Worm (Caenorhabditis elegans): Measurements from ENCODE around the gene F48E3.2.

F48E3.2 gene

ce11 chrX:7525271-7525670 is 32.4 kb upstream of the F48E3.2 start, which contains the start of gene F46C8.3:
F46C8.3 (plus strand) TSS chrX:7525571.
- TF ChIP-seq ets-7 (tag; optimal IDR thresholded peaks at IDR 0.05), result no peak
- TF ChIP-seq B0310.2 (tag; optimal IDR thresholded peaks at IDR 0.05), result no peak
- no peak for TF ChIP-seq F13C5.2 (tag; optimal IDR thresholded peaks at IDR 0.05)
- TF ChIP-seq tbx-11 (GFP tag; IDR thresholded peaks at IDR 0.05), result no peak
- TF ChIP-seq hnd-1 (tag; optimal IDR thresholded peaks at IDR 0.05), result no peak
- no peak for TF ChIP-seq hmbx-1 (tag; optimal IDR thresholded peaks at IDR 0.05)
- TF ChIP-seq sea-1 (GFP tag; conservative IDR thresholded peaks at IDR 0.05), result no peak
- TF ChIP-seq ceh-13 (GFP tag; optimal IDR thresholded peaks at IDR 0.05), result no peak
- TF ChIP-seq tbx-37 (GFP tag; conservative IDR thresholded peaks at IDR 0.05), result no peak
- no peak for TF ChIP-seq aly-1 (tag; optimal IDR thresholded peaks at IDR 0.05)
- TF ChIP-seq tra-4 (tag; optimal IDR thresholded peaks at IDR 0.05), result no peak
- TF ChIP-seq flt-1 (GFP tag; IDR thresholded peaks at IDR 0.05), result no peak
- no peak for TF ChIP-seq ceh-36 (tag; optimal IDR thresholded peaks at IDR 0.05)

- TF ChIP-seq ceh-36 (tag; optimal IDR thresholded peaks at IDR 0.05), result no peak
- no peak for TF ChIP-seq pes-1 (GFP tag; IDR thresholded peaks at IDR 0.05)
- no peak for TF ChIP-seq tra-4 (tag; optimal IDR thresholded peaks at IDR 0.05)
- TF ChIP-seq F13C5.2 (tag; optimal IDR thresholded peaks at IDR 0.05), result no peak
- no peak for TF ChIP-seq B0310.2 (tag; optimal IDR thresholded peaks at IDR 0.05)
- no peak for TF ChIP-seq tbx-37 (GFP tag; conservative IDR thresholded peaks at IDR 0.05)
- TF ChIP-seq tbx-11 (GFP tag; IDR thresholded peaks at IDR 0.05), result no peak
- no peak for TF ChIP-seq aly-1 (tag; optimal IDR thresholded peaks at IDR 0.05)
- TF ChIP-seq ets-7 (tag; optimal IDR thresholded peaks at IDR 0.05), result no peak
- no peak for TF ChIP-seq sea-1 (GFP tag; conservative IDR thresholded peaks at IDR 0.05)
- no peak for TF ChIP-seq hnd-1 (tag; optimal IDR thresholded peaks at IDR 0.05)
- no peak for TF ChIP-seq hmbx-1 (tag; optimal IDR thresholded peaks at IDR 0.05)
- TF ChIP-seq flt-1 (GFP tag; IDR thresholded peaks at IDR 0.05), result no peak
- no peak for TF ChIP-seq hmg-4 (GFP tag; optimal IDR thresholded peaks at IDR 0.05)
- TF ChIP-seq ama-1 (optimal IDR thresholded peaks at IDR 0.05), result no peak
Observed at ce11 chrX:7523799-7524198, 30.9 kb upstream of the F48E3.2 start.

- TF ChIP-seq hnd-1 (tag; optimal IDR thresholded peaks at IDR 0.05) (no peak), scrt-1 (GFP tag; IDR thresholded peaks at IDR 0.05) (0 out of 2 replicates have a peak, but pooled peaks have one; percentile 40)
Observed at ce11 chrX:7522595-7522994, 29.7 kb upstream of the F48E3.2 start.

ce11 chrX:7519569-7519968 is 26.6 kb upstream of the F48E3.2 start, which contains the start of gene chts-1:
chts-1 (minus strand) TSS chrX:7519669.
- TF ChIP-seq B0310.2 (tag; optimal IDR thresholded peaks at IDR 0.05) (no peak), aly-1 (tag; optimal IDR thresholded peaks at IDR 0.05) (no peak), tra-4 (tag; optimal IDR thresholded peaks at IDR 0.05) (no peak), scrt-1 (GFP tag; IDR thresholded peaks at IDR 0.05) (no peak), tbx-37 (GFP tag; conservative IDR thresholded peaks at IDR 0.05) (no peak), ama-1 (optimal IDR thresholded peaks at IDR 0.05) (no peak), ceh-13 (GFP tag; optimal IDR thresholded peaks at IDR 0.05) (no peak), ets-7 (tag; optimal IDR thresholded peaks at IDR 0.05) (no peak), hmg-4 (GFP tag; optimal IDR thresholded peaks at IDR 0.05) (no peak), hnd-1 (tag; optimal IDR thresholded peaks at IDR 0.05) (no peak), sea-1 (GFP tag; conservative IDR thresholded peaks at IDR 0.05) (no peak), pes-1 (GFP tag; IDR thresholded peaks at IDR 0.05) (no peak), hmbx-1 (tag; optimal IDR thresholded peaks at IDR 0.05) (no peak), tbx-11 (GFP tag; IDR thresholded peaks at IDR 0.05) (no peak), ceh-36 (tag; optimal IDR thresholded peaks at IDR 0.05) (no peak), F13C5.2 (tag; optimal IDR thresholded peaks at IDR 0.05) (no peak), flt-1 (GFP tag; IDR thresholded peaks at IDR 0.05) (no peak)

ce11 chrX:7512714-7513113 is 19.8 kb upstream of the F48E3.2 start:
- TF ChIP-seq hnd-1 (tag; optimal IDR thresholded peaks at IDR 0.05), result no peak
- no peak for TF ChIP-seq flt-1 (GFP tag; IDR thresholded peaks at IDR 0.05)
- TF ChIP-seq sea-1 (GFP tag; conservative IDR thresholded peaks at IDR 0.05), result no peak
- no peak for TF ChIP-seq hmg-4 (GFP tag; optimal IDR thresholded peaks at IDR 0.05)
- TF ChIP-seq ama-1 (optimal IDR thresholded peaks at IDR 0.05), result no peak
- TF ChIP-seq ets-7 (tag; optimal IDR thresholded peaks at IDR 0.05), result no peak
- no peak for TF ChIP-seq ceh-13 (GFP tag; optimal IDR thresholded peaks at IDR 0.05)
- no peak for TF ChIP-seq tbx-11 (GFP tag; IDR thresholded peaks at IDR 0.05)
- no peak for TF ChIP-seq pes-1 (GFP tag; IDR thresholded peaks at IDR 0.05)
- TF ChIP-seq aly-1 (tag; optimal IDR thresholded peaks at IDR 0.05), result no peak
- no peak for TF ChIP-seq tra-4 (tag; optimal IDR thresholded peaks at IDR 0.05)
- TF ChIP-seq tbx-37 (GFP tag; conservative IDR thresholded peaks at IDR 0.05), result no peak
- TF ChIP-seq scrt-1 (GFP tag; IDR thresholded peaks at IDR 0.05), result no peak
- TF ChIP-seq ceh-36 (tag; optimal IDR thresholded peaks at IDR 0.05), result no peak
- TF ChIP-seq B0310.2 (tag; optimal IDR thresholded peaks at IDR 0.05), result no peak
- no peak for TF ChIP-seq F13C5.2 (tag; optimal IDR thresholded peaks at IDR 0.05)
- no peak for TF ChIP-seq hmbx-1 (tag; optimal IDR thresholded peaks at IDR 0.05)

ce11 chrX:7507141-7507540 is 14.2 kb upstream of the F48E3.2 start:
- no peak for TF ChIP-seq aly-1 (tag; optimal IDR thresholded peaks at IDR 0.05)
- no peak for TF ChIP-seq B0310.2 (tag; optimal IDR thresholded peaks at IDR 0.05)
- no peak for TF ChIP-seq hmg-4 (GFP tag; optimal IDR thresholded peaks at IDR 0.05)
- no peak for TF ChIP-seq pes-1 (GFP tag; IDR thresholded peaks at IDR 0.05)
- no peak for TF ChIP-seq F13C5.2 (tag; optimal IDR thresholded peaks at IDR 0.05)
- 0 out of 2 replicates have a peak, but pooled peaks have one; percentile 39 for TF ChIP-seq flt-1 (GFP tag; IDR thresholded peaks at IDR 0.05)
- no peak for TF ChIP-seq ceh-13 (GFP tag; optimal IDR thresholded peaks at IDR 0.05)

- TF ChIP-seq ceh-13 (GFP tag; optimal IDR thresholded peaks at IDR 0.05) (no peak), ets-7 (tag; optimal IDR thresholded peaks at IDR 0.05) (no peak), hmbx-1 (tag; optimal IDR thresholded peaks at IDR 0.05) (no peak), B0310.2 (tag; optimal IDR thresholded peaks at IDR 0.05) (no peak), pes-1 (GFP tag; IDR thresholded peaks at IDR 0.05) (no peak), hmg-4 (GFP tag; optimal IDR thresholded peaks at IDR 0.05) (no peak), tbx-37 (GFP tag; conservative IDR thresholded peaks at IDR 0.05) (no peak), tbx-11 (GFP tag; IDR thresholded peaks at IDR 0.05) (no peak), flt-1 (GFP tag; IDR thresholded peaks at IDR 0.05) (no peak), ama-1 (optimal IDR thresholded peaks at IDR 0.05) (no peak), aly-1 (tag; optimal IDR thresholded peaks at IDR 0.05) (no peak), scrt-1 (GFP tag; IDR thresholded peaks at IDR 0.05) (no peak)
Observed at ce11 chrX:7506533-7506932, 13.6 kb upstream of the F48E3.2 start, which contains the start of gene lgc-11. lgc-11 (minus strand) TSS chrX:7506633.
